Fruit fly (Drosophila melanogaster): ENCODE results near the gene CG7084.

Gene CG7084

DNA sequence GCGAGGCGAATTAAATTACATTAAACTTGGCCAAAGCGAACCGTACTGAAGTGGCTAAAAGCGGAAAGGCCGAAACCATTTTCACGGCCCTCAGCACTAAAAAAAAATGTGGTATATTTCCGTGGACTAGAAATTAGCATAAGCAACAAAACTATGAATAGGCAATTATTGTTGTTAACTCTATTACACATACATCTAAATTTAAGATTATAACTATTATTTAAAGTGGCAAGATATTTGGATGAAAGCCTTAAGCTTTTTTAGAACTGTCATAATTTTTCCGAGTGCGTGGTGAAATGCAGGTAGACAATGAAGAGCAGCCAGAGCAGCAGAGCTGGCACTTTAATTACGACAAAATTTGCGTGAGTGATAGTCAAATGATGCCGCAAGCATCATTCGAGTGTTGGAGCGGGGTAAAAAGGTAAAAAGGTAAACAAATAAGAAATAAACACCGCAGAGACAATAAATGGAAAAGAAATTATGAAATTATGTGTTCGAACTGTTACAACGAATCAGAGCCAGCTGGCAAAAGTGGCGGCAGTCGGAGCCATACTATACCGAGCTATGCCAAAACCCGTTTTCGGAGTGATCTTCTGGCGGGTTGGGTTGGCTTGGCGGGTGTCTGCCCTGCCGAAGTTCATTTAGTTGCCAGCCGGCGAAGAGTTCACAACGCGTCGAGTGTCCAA, 30.2 kb downstream of the CG7084 start, which contains the start of gene CG7080 (continued):
- no peak for TF ChIP-seq CG10565 (GFP tag; optimal IDR thresholded peaks at IDR 0.05)
- no peak for TF ChIP-seq MESR4 (GFP tag; optimal IDR thresholded peaks at IDR 0.05)
- TF ChIP-seq CG6272 (GFP tag; IDR thresholded peaks at IDR 0.05), result 0 out of 2 replicates have a peak, but pooled peaks have one; percentile 29
- no peak for TF ChIP-seq trh (GFP tag; optimal IDR thresholded peaks at IDR 0.05)
- no peak for TF ChIP-seq pros (GFP tag; optimal IDR thresholded peaks at IDR 0.05)
- no peak for TF ChIP-seq Xbp1 (GFP tag; optimal IDR thresholded peaks at IDR 0.05)
- peak; percentile 41 for TF ChIP-seq unpg (GFP tag; optimal IDR thresholded peaks at IDR 0.05)
- TF ChIP-seq gem (tag; optimal IDR thresholded peaks at IDR 0.05), result peak; percentile 66
- no peak for TF ChIP-seq CG16813 (GFP tag; IDR thresholded peaks at IDR 0.05; ENCODE audit: partially characterized antibody)
- peak; percentile 66 for TF ChIP-seq CG31441 (GFP tag; IDR thresholded peaks at IDR 0.05)
- no peak for TF ChIP-seq Nf-YC (tag; optimal IDR thresholded peaks at IDR 0.05)
- 0 out of 2 replicates have a peak, but pooled peaks have one; percentile 25 for TF ChIP-seq CG6689 (GFP tag; IDR thresholded peaks at IDR 0.05)
- TF ChIP-seq CG1832 (GFP tag; optimal IDR thresholded peaks at IDR 0.05), result no peak
- TF ChIP-seq Nf-YB (GFP tag; optimal IDR thresholded peaks at IDR 0.05), result no peak
- TF ChIP-seq Antp (GFP tag; optimal IDR thresholded peaks at IDR 0.05), result no peak
- no peak for TF ChIP-seq CG11398 (GFP tag; optimal IDR thresholded peaks at IDR 0.05)
- no peak for TF ChIP-seq gsb-n (tag; optimal IDR thresholded peaks at IDR 0.05)
- no peak for TF ChIP-seq psq (GFP tag; optimal IDR thresholded peaks at IDR 0.05)
- TF ChIP-seq bbx (GFP tag; IDR thresholded peaks at IDR 0.05; ENCODE audit: partially characterized antibody), result no peak
- TF ChIP-seq CG2678 (tag; optimal IDR thresholded peaks at IDR 0.05), result peak; percentile 31
- no peak for TF ChIP-seq pfk (GFP tag; optimal IDR thresholded peaks at IDR 0.05)
- peak; percentile 21 for TF ChIP-seq CG15269 (tag; optimal IDR thresholded peaks at IDR 0.05)
- no peak for TF ChIP-seq ara (GFP tag; IDR thresholded peaks at IDR 0.05)
- no peak for TF ChIP-seq CG11247 (GFP tag; IDR thresholded peaks at IDR 0.05)
- TF ChIP-seq CG18619 (GFP tag; optimal IDR thresholded peaks at IDR 0.05), result no peak
- TF ChIP-seq Doc3 (GFP tag; IDR thresholded peaks at IDR 0.05; ENCODE audit: partially characterized antibody), result no peak
- no peak for TF ChIP-seq mld (GFP tag; IDR thresholded peaks at IDR 0.05; ENCODE audit: partially characterized antibody)
- no peak for TF ChIP-seq Side (GFP tag; optimal IDR thresholded peaks at IDR 0.05)
- no peak for TF ChIP-seq aop (GFP tag; IDR thresholded peaks at IDR 0.05)
- TF ChIP-seq CG14667 (GFP tag; IDR thresholded peaks at IDR 0.05), result no peak
- no peak for TF ChIP-seq Lim3 (GFP tag; IDR thresholded peaks at IDR 0.05)
- TF ChIP-seq Ets65A (GFP tag), result no peak
- TF ChIP-seq slp2 (GFP tag; optimal IDR thresholded peaks at IDR 0.05), result no peak
- no peak for TF ChIP-seq fd3F (GFP tag; optimal IDR thresholded peaks at IDR 0.05)
- TF ChIP-seq CG3407 (GFP tag; optimal IDR thresholded peaks at IDR 0.05), result no peak
- no peak for TF ChIP-seq Hmr (GFP tag; optimal IDR thresholded peaks at IDR 0.05)
- no peak for TF ChIP-seq CG30020 (tag; optimal IDR thresholded peaks at IDR 0.05)
- no peak for TF ChIP-seq Ravus (GFP tag; IDR thresholded peaks at IDR 0.05)
- no peak for TF ChIP-seq YL-1 (GFP tag; optimal IDR thresholded peaks at IDR 0.05)
- TF ChIP-seq insv (GFP tag; optimal IDR thresholded peaks at IDR 0.05), result no peak
- no peak; the same call in 1 of the 2 replicates for TF ChIP-seq CG17328 (GFP tag; IDR thresholded peaks at IDR 0.05)
- no peak for TF ChIP-seq CG18011 (GFP tag; optimal IDR thresholded peaks at IDR 0.05)
- TF ChIP-seq pan (optimal IDR thresholded peaks at IDR 0.05), result no peak
- peak in 1 of 2 experiments; percentile 15 for TF ChIP-seq pan (GFP tag; optimal IDR thresholded peaks at IDR 0.05 in 1 of 2, IDR thresholded peaks at IDR 0.05 in 1 of 2)
- TF ChIP-seq CG10959 (GFP tag; IDR thresholded peaks at IDR 0.05), result no peak
- no peak for TF ChIP-seq CG12744 (GFP tag; optimal IDR thresholded peaks at IDR 0.05)
- no peak for TF ChIP-seq CG17568 (GFP tag; optimal IDR thresholded peaks at IDR 0.05)
- no peak for TF ChIP-seq CG4820 (GFP tag; optimal IDR thresholded peaks at IDR 0.05)
- no peak for TF ChIP-seq Bdp1 (GFP tag; optimal IDR thresholded peaks at IDR 0.05)
- no peak for TF ChIP-seq vnd (GFP tag; IDR thresholded peaks at IDR 0.05; ENCODE audit: partially characterized antibody)

Measured in whole organism, embryonic.